Worm (Caenorhabditis elegans) whole organism, L3 larva: Measurements from ENCODE around the gene epic-3.

Experiments
- R02D3.7 ChIP-seq: fragments of 150-350 bp; optimal IDR thresholded peaks from 2 replicates; lab custom pipeline; 2014; ENCODE audit warnings: missing biosample characterization, missing genetic modification characterization
- ZK546.5 ChIP-seq: sonication (generic microtip); optimal IDR thresholded peaks from 2 replicates; lab custom pipeline; 2017; ENCODE audit warnings: missing biosample characterization, missing genetic modification characterization
- ama-1 ChIP-seq: fragments of 150-350 bp; optimal IDR thresholded peaks from 2 replicates; lab custom pipeline; 2018
- ceh-16 ChIP-seq: sonication (generic microtip); optimal IDR thresholded peaks from 2 replicates; lab custom pipeline; 2017; ENCODE audit warnings: missing biosample characterization, missing genetic modification characterization
- ceh-28 ChIP-seq: fragments of 150-350 bp; optimal IDR thresholded peaks from 2 replicates; lab custom pipeline; 2014; ENCODE audit warnings: missing biosample characterization, missing genetic modification reagents, missing genetic modification characterization
- ceh-82 ChIP-seq: fragments of 150-350 bp; optimal IDR thresholded peaks from 2 replicates; lab custom pipeline; 2014; ENCODE audit warnings: missing biosample characterization, missing genetic modification characterization
- daf-12 ChIP-seq: fragments of 150-350 bp; optimal IDR thresholded peaks from 2 replicates; lab custom pipeline; 2014; ENCODE audit warnings: missing biosample characterization, missing genetic modification reagents, missing genetic modification characterization
- egl-27 ChIP-seq: sonication (generic microtip); optimal IDR thresholded peaks from 4 replicates; lab custom pipeline; 2017; ENCODE audit warnings: missing biosample characterization, missing genetic modification reagents, missing genetic modification characterization
- egl-5 ChIP-seq: fragments of 150-350 bp; optimal IDR thresholded peaks from 2 replicates; lab custom pipeline; 2017; ENCODE audit warnings: missing biosample characterization, missing genetic modification reagents, missing genetic modification characterization, inconsistent platforms
- elt-1 ChIP-seq: fragments of 150-350 bp; optimal IDR thresholded peaks from 2 replicates; lab custom pipeline; 2014; ENCODE audit warnings: missing biosample characterization, missing genetic modification characterization
- elt-3 ChIP-seq, 3 experiments: fragments of 150-350 bp in 1 of 3; sonication (generic microtip) in 2 of 3; optimal IDR thresholded peaks; 2 replicates in 2 of 3; 4 replicates in 1 of 3; lab custom pipeline; 2014 to 2017; ENCODE audit warnings: missing biosample characterization in 3 of 3, missing genetic modification characterization in 3 of 3
- eor-1 ChIP-seq, 2 experiments: fragments of 150-350 bp; optimal IDR thresholded peaks; 2 replicates each; lab custom pipeline; 2014 to 2018; ENCODE audit warnings: missing biosample characterization in 2 of 2, missing genetic modification characterization in 2 of 2
- fkh-10 ChIP-seq: sonication (generic microtip); optimal IDR thresholded peaks from 2 replicates; lab custom pipeline; 2017; ENCODE audit warnings: missing biosample characterization, missing genetic modification reagents, missing genetic modification characterization
- fkh-2 ChIP-seq: fragments of 150-350 bp; optimal IDR thresholded peaks from 2 replicates; lab custom pipeline; 2014; ENCODE audit warnings: missing biosample characterization, missing genetic modification reagents, missing genetic modification characterization
- jun-1 ChIP-seq: fragments of 150-350 bp; optimal IDR thresholded peaks from 2 replicates; lab custom pipeline; 2014; ENCODE audit warnings: missing biosample characterization, missing genetic modification reagents, missing genetic modification characterization
- lsy-12 ChIP-seq: sonication (generic microtip); optimal IDR thresholded peaks from 2 replicates; lab custom pipeline; 2016; ENCODE audit warnings: mild to moderate bottlenecking, missing genetic modification characterization, missing compliant biosample characterization
- mdl-1 ChIP-seq: fragments of 150-350 bp; optimal IDR thresholded peaks from 2 replicates; lab custom pipeline; 2014; ENCODE audit warnings: missing biosample characterization, missing genetic modification characterization
- mml-1 ChIP-seq: fragments of 150-350 bp; sonication (generic microtip); optimal IDR thresholded peaks from 3 replicates; lab custom pipeline; 2014; ENCODE audit warnings: missing biosample characterization, missing genetic modification characterization
- nhr-11 ChIP-seq: fragments of 150-350 bp; optimal IDR thresholded peaks from 2 replicates; lab custom pipeline; 2014; ENCODE audit warnings: missing biosample characterization, missing genetic modification characterization
- nhr-12 ChIP-seq: fragments of 150-350 bp; optimal IDR thresholded peaks from 2 replicates; lab custom pipeline; 2014; ENCODE audit warnings: missing biosample characterization, missing genetic modification characterization
- nhr-23 ChIP-seq: fragments of 150-350 bp; optimal IDR thresholded peaks from 2 replicates; lab custom pipeline; 2014; ENCODE audit warnings: missing biosample characterization, missing genetic modification reagents, missing genetic modification characterization
- nhr-237 ChIP-seq: fragments of 150-350 bp; optimal IDR thresholded peaks from 2 replicates; lab custom pipeline; 2014; ENCODE audit warnings: missing biosample characterization, missing genetic modification characterization
- nhr-25 ChIP-seq: sonication (generic microtip); optimal IDR thresholded peaks from 2 replicates; lab custom pipeline; 2017; ENCODE audit warnings: missing biosample characterization, missing genetic modification characterization
- nhr-28 ChIP-seq: fragments of 150-350 bp; optimal IDR thresholded peaks from 2 replicates; lab custom pipeline; 2014; ENCODE audit warnings: missing biosample characterization, missing genetic modification characterization
- nhr-43 ChIP-seq: sonication (generic microtip); optimal IDR thresholded peaks from 2 replicates; lab custom pipeline; 2016; ENCODE audit warnings: mild to moderate bottlenecking, missing genetic modification characterization, missing compliant biosample characterization; ENCODE audit not compliant: poor library complexity, severe bottlenecking
- nhr-67 ChIP-seq: fragments of 150-350 bp; optimal IDR thresholded peaks from 2 replicates; lab custom pipeline; 2014; ENCODE audit warnings: missing biosample characterization, missing genetic modification characterization
- nhr-77 ChIP-seq: fragments of 150-350 bp; optimal IDR thresholded peaks from 2 replicates; lab custom pipeline; 2014; ENCODE audit warnings: missing biosample characterization, missing genetic modification characterization
- pqm-1 ChIP-seq: fragments of 150-350 bp; optimal IDR thresholded peaks from 2 replicates; lab custom pipeline; 2017; ENCODE audit warnings: missing biosample characterization, missing genetic modification characterization, inconsistent platforms
- skn-1 ChIP-seq: fragments of 150-350 bp; optimal IDR thresholded peaks from 2 replicates; lab custom pipeline; 2014; ENCODE audit warnings: missing biosample characterization, missing genetic modification characterization
- snpc-4 ChIP-seq: fragments of 150-350 bp; optimal IDR thresholded peaks from 2 replicates; lab custom pipeline; 2014; ENCODE audit warnings: missing biosample characterization, missing genetic modification characterization
- ztf-11 ChIP-seq: fragments of 150-350 bp; optimal IDR thresholded peaks from 2 replicates; lab custom pipeline; 2014; ENCODE audit warnings: missing biosample characterization, missing genetic modification characterization
- ztf-4 ChIP-seq: fragments of 150-350 bp; optimal IDR thresholded peaks from 2 replicates; lab custom pipeline; 2014; ENCODE audit warnings: missing biosample characterization, missing genetic modification characterization

The epic-3 gene

ce11 chrIV:1699599-1699998 lies 24.6 kb downstream of the epic-3 start, which contains the start of gene bus-2:
Gene bus-2 (plus strand): TSS chrIV:1699899.
- TF ChIP-seq lsy-12 (no peak), ztf-4 (tag; lab: Kevin White, UChicago) (no peak), fkh-10 (no peak), nhr-67 (tag; lab: Kevin White, UChicago) (no peak), nhr-43 (tag; lab: Kevin White, UChicago) (no peak), nhr-77 (no peak), egl-27 (tag; lab: Kevin White, UChicago) (no peak), jun-1 (tag; lab: Kevin White, UChicago) (no peak), nhr-237 (tag; lab: Kevin White, UChicago) (no peak), fkh-2 (tag; lab: Kevin White, UChicago) (no peak), daf-12 (tag; lab: Kevin White, UChicago) (no peak), skn-1 (tag; lab: Kevin White, UChicago) (no peak), R02D3.7 (no peak)
- TF ChIP-seq, all 47 proteins: peak for 0

DNA sequence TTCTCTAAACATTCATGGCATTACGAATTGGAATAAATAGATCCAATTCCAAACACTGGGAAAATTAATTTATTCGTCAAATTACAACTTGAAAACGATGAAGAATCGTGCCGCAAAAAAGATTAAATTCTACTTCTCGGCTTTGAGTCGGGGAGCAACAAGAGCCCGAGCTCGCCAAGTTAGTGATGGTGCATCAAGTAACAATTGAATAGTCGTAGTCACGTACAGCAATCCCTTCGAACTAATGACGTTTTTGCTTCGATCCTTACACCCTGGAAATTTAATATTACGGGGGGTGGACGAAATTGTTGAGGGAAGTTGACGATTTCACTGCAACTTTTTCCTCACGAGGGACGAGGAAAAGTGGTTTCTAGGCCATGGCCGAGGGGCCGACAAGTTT lies 32.5 kb downstream of the epic-3 start:
- no peak for TF ChIP-seq nhr-77
- peak; percentile 30 for TF ChIP-seq fkh-10

ce11 chrIV:1687151-1687550 lies 37.0 kb downstream of the epic-3 start:
- TF ChIP-seq nhr-28 (tag; lab: Kevin White, UChicago) (no peak), nhr-25 (no peak), pqm-1 (tag; lab: Kevin White, UChicago) (no peak), mdl-1 (no peak)

DNA sequence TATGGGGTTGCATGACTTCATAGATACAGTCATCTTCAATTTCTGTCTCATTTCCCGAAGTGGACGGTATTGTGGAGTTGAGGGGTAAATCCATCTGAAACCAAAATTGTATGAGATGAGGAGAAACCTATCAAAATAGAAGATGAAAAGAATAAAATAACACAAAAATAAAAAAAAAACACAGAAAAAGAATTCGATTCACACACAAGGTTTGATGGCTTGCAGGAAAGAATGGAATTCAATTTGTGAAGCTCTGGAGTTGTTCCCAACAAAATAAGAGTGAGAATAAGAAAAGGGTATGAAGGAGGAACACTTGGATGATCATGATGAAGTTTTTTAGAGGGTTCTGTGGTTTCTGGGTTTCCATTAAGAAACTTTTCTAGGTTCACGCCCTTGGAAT lies 42.1 kb downstream of the epic-3 start, which contains the start of gene Y41D4B.24:
Y41D4B.24 (minus strand) TSS at position 101 of the 400 bp plus-strand sequence.
- TF ChIP-seq ceh-82 (tag; lab: Kevin White, UChicago) (no peak), ceh-28 (tag; lab: Kevin White, UChicago) (no peak), egl-5 (tag; lab: Kevin White, UChicago) (no peak), skn-1 (tag; lab: Kevin White, UChicago) (no peak), ZK546.5 (tag; lab: Kevin White, UChicago) (no peak), fkh-2 (tag; lab: Kevin White, UChicago) (no peak), ztf-11 (no peak), eor-1 (tag; optimal IDR thresholded peaks at IDR 0.05; lab: Kevin White, UChicago) (no peak), mml-1 (tag; lab: Kevin White, UChicago) (no peak), nhr-28 (tag; lab: Kevin White, UChicago) (no peak), nhr-23 (tag; lab: Kevin White, UChicago) (no peak), snpc-4 (no peak), nhr-12 (tag; lab: Kevin White, UChicago) (no peak), daf-12 (tag; lab: Kevin White, UChicago) (no peak), R02D3.7 (no peak), pqm-1 (tag; lab: Kevin White, UChicago) (no peak)

DNA sequence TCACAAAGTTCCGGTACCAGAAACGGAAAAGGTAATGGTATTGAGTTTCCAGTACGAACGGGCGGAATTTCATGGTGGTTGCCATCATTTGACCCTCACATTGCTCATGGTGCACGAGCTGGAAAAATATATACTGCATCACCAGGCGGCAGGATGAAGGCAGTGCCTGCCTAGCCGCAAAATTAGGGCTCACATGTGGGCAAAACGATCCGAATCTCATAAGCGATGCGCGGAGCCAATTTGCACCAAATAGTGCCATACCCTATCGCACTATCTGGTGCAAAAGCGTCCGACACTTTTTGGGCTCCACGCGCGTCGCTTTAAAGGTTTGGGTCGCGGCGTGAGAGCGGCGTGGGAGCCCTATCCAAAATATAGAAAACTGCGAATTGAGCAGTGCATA lies 45.0 kb downstream of the epic-3 start:
- no peak for TF ChIP-seq ztf-11
- TF ChIP-seq elt-3 (tag; optimal IDR thresholded peaks at IDR 0.05; lab: Kevin White, UChicago): no peak
- no peak for TF ChIP-seq nhr-43 (tag; lab: Kevin White, UChicago)
- no peak for TF ChIP-seq ama-1 (lab: Kevin White, UChicago)
- no peak for TF ChIP-seq ceh-82 (tag; lab: Kevin White, UChicago)
- no peak for TF ChIP-seq ZK546.5 (tag; lab: Kevin White, UChicago)
- TF ChIP-seq nhr-11 (tag; lab: Kevin White, UChicago): no peak
- TF ChIP-seq elt-1 (tag; lab: Kevin White, UChicago): no peak
- no peak for TF ChIP-seq ceh-16 (tag; lab: Kevin White, UChicago)
- TF ChIP-seq, all 47 proteins: peak for 0

DNA sequence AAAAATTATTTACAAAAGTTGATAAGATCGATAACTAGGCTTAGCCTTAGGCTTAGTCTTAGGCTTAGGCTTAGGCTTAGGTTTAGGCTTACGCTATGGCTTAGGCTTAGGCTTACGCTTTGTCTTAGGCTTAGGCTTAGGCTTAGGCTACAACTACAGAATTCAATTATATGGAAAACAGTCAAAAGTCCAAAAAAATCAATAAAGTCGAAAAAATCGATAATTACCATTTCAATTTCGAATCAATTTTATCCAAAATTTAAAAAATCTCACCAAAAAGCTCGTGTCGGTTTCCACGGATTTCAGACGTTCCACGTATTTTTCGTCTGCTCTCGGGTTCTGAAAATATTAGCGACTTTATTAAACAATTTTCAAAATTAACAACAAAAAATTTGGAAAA lies 47.3 kb downstream of the epic-3 start:
- no peak for TF ChIP-seq mdl-1
- peak; percentile 59 for TF ChIP-seq ceh-28 (tag; lab: Kevin White, UChicago)
